Fruit fly (Drosophila melanogaster) whole organism, adult: Measurements from ENCODE around the gene CG15317.

Source experiments
- CG11617 ChIP-seq: fragments of 200-800 bp; sonication (Bioruptor generic); optimal IDR thresholded peaks from 2 replicates; lab custom pipeline; 2017; ENCODE audit warnings: mild to moderate bottlenecking, missing biosample characterization, missing genetic modification reagents, missing genetic modification characterization
- CG12768 ChIP-seq: fragments of 200-800 bp; sonication (Bioruptor generic); optimal IDR thresholded peaks from 2 replicates; lab custom pipeline; 2017; ENCODE audit warnings: missing biosample characterization, missing genetic modification characterization, mild to moderate bottlenecking, moderate library complexity, missing genetic modification reagents
- CG14711 ChIP-seq: fragments of 200-800 bp; sonication (Bioruptor generic); optimal IDR thresholded peaks from 2 replicates; lab custom pipeline; 2018; ENCODE audit warnings: missing biosample characterization, mild to moderate bottlenecking, missing genetic modification characterization, moderate library complexity
- CG1620 ChIP-seq: fragments of 200-800 bp; sonication (Bioruptor generic); optimal IDR thresholded peaks from 2 replicates; lab custom pipeline; 2016; ENCODE audit warnings: missing biosample characterization, missing genetic modification characterization
- CG33017 ChIP-seq: fragments of 200-800 bp; sonication (Bioruptor generic); optimal IDR thresholded peaks from 2 replicates; lab custom pipeline; 2018; ENCODE audit warnings: missing biosample characterization, mild to moderate bottlenecking, missing genetic modification characterization, moderate library complexity
- CG5204 ChIP-seq: fragments of 200-800 bp; sonication (Bioruptor generic); optimal IDR thresholded peaks from 2 replicates; lab custom pipeline; 2016; ENCODE audit warnings: missing biosample characterization, missing genetic modification characterization
- CG7045 ChIP-seq: fragments of 200-800 bp; sonication (Bioruptor generic); optimal IDR thresholded peaks from 2 replicates; lab custom pipeline; 2017; ENCODE audit warnings: missing biosample characterization, mild to moderate bottlenecking, missing genetic modification characterization
- CG7101 ChIP-seq: fragments of 200-800 bp; sonication (Bioruptor generic); optimal IDR thresholded peaks from 2 replicates; lab custom pipeline; 2018; ENCODE audit warnings: missing biosample characterization, mild to moderate bottlenecking, missing genetic modification characterization, moderate library complexity
- Clk ChIP-seq: fragments of 200-800 bp; sonication (Bioruptor generic); optimal IDR thresholded peaks from 2 replicates; lab custom pipeline; 2017; ENCODE audit warnings: missing biosample characterization, missing genetic modification characterization
- Crg-1 ChIP-seq: fragments of 200-800 bp; sonication (Bioruptor generic); optimal IDR thresholded peaks from 2 replicates; lab custom pipeline; 2016; ENCODE audit warnings: missing biosample characterization, missing genetic modification characterization
- Hr96 ChIP-seq: fragments of 200-800 bp; sonication (Bioruptor generic); optimal IDR thresholded peaks from 2 replicates; lab custom pipeline; 2016; ENCODE audit warnings: missing biosample characterization, missing genetic modification characterization
- Mnt ChIP-seq: fragments of 200-800 bp; sonication (Bioruptor generic); optimal IDR thresholded peaks from 2 replicates; lab custom pipeline; 2016; ENCODE audit warnings: missing biosample characterization, mild to moderate bottlenecking, missing genetic modification characterization
- bab1 ChIP-seq: fragments of 200-800 bp; sonication (Bioruptor generic); optimal IDR thresholded peaks from 3 replicates; lab custom pipeline; 2019; ENCODE audit warnings: missing biosample characterization, mild to moderate bottlenecking, missing genetic modification characterization, moderate library complexity
- cic ChIP-seq: fragments of 200-800 bp; sonication (Bioruptor generic); optimal IDR thresholded peaks from 2 replicates; lab custom pipeline; 2017; ENCODE audit warnings: missing biosample characterization, mild to moderate bottlenecking, missing genetic modification characterization, moderate library complexity
- cnc ChIP-seq, 2 experiments: fragments of >200 bp; optimal IDR thresholded peaks; 2 replicates each; lab custom pipeline; 2017
- kay ChIP-seq: fragments of 200-800 bp; sonication (Bioruptor generic); peaks from one replicate; lab custom pipeline; 2016; ENCODE audit warnings: missing biosample characterization, missing genetic modification characterization, borderline replicate concordance
- ovo ChIP-seq: fragments of 200-800 bp; sonication (Bioruptor generic); optimal IDR thresholded peaks from 2 replicates; lab custom pipeline; 2016; ENCODE audit warnings: missing biosample characterization, missing genetic modification characterization
- pad ChIP-seq: fragments of 200-800 bp; sonication (Bioruptor generic); optimal IDR thresholded peaks from 3 replicates; lab custom pipeline; 2017; ENCODE audit warnings: missing biosample characterization, missing genetic modification characterization, mild to moderate bottlenecking, moderate library complexity, missing genetic modification reagents
- tj ChIP-seq: fragments of 200-800 bp; sonication (Bioruptor generic); optimal IDR thresholded peaks from 3 replicates; lab custom pipeline; 2017; ENCODE audit warnings: missing biosample characterization, mild to moderate bottlenecking, missing genetic modification characterization, moderate library complexity
- toe ChIP-seq: fragments of 200-800 bp; sonication (Bioruptor generic); optimal IDR thresholded peaks from 2 replicates; lab custom pipeline; 2016; ENCODE audit warnings: missing biosample characterization, missing genetic modification characterization

CG15317 gene

DNA sequence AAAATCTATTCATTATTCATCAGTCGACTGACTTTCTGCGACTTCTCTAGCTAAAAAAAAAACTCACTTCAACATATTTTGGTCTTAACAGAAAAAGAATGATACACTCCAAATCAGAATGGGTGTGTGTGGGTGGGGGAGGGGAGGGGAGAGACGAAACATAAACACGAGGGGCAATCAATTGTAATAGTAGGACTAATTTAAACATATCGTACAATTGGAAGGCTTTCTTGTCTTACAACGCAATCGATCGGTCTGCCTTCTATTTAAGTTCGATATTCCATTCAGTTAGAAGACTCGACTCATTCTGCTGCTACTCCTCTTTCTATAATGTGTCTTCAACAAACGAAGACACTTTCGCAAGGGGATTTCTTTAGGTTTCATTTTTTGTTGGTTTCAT lies 5.2 kb downstream of the CG15317 start:
- no peak for TF ChIP-seq toe (GFP tag; lab: Kevin White, UChicago)
- no peak for TF ChIP-seq cic (GFP tag; lab: Kevin White, UChicago)
- TF ChIP-seq tj (GFP tag; lab: Kevin White, UChicago) = peak; percentile 53
- TF ChIP-seq kay (GFP tag; lab: Kevin White, UChicago) = no peak
- no peak for TF ChIP-seq CG33017
- TF ChIP-seq CG1620 (GFP tag; lab: Kevin White, UChicago) = no peak

DNA sequence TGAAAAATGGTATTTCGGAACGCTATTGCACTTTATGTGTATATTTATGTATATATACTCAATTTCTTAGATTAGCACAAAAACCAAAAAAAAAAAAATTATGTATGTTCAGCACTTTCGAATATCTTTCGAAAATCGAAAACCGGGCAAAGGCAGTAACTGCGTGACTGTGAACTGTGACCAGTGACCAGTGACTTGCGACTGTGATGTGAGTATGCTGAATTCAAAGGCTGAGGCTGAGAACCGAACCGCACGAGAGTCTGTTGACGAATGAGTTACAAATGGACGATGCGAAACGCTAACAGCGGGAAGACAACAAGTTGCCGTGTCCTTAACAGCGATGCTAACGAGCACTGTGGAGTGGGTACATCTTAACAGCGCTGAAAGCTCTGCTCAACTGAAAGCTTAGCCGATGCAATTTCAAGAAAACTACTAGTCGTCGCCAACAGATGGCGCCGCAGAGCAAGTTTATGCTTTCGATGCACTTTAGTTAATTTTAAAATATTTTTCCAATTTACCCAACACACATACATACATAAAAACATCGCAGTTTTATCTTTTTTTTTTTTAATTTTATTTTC lies 5.7 kb downstream of the CG15317 start, which contains the start of gene CG32700:
Gene CG32700, minus strand, starts transcription at position 274 of the 581 bp plus-strand sequence.
- TF ChIP-seq Mnt (GFP tag; lab: Kevin White, UChicago) (no peak), bab1 (GFP tag; lab: Kevin White, UChicago) (peak; percentile 0), CG7101 (tag; lab: Kevin White, UChicago) (peak; percentile 16), toe (GFP tag; lab: Kevin White, UChicago) (no peak), tj (GFP tag; lab: Kevin White, UChicago) (peak; percentile 85), Clk (GFP tag; lab: Kevin White, UChicago) (no peak), CG33017 (no peak)

DNA sequence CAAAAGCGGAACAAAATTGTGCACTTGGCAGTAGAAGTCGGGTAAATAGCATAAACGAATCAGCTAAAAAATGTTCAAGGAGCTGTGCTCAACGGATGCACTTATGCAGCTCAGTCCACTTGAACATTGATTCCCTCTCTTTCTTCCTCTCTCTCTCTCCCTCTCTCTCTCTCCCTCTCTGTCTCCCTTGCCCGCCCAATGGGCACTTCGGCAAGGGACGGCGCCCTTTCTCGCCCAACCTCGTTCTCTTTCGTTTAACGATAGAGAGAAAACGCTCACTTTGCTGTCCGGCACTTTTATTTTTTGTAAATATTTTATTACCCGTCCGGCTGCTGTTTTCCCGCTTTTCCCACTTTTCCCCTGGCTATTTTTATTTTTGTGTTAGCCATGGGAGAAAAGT lies 11.9 kb downstream of the CG15317 start:
- TF ChIP-seq CG7101 (tag; lab: Kevin White, UChicago) = no peak
- TF ChIP-seq CG7045 (GFP tag; lab: Kevin White, UChicago) = no peak
- no peak for TF ChIP-seq CG11617 (GFP tag; lab: Kevin White, UChicago)
- no peak for TF ChIP-seq tj (GFP tag; lab: Kevin White, UChicago)
- TF ChIP-seq CG14711 (tag; lab: Kevin White, UChicago) = no peak
- no peak for TF ChIP-seq pad (GFP tag; lab: Kevin White, UChicago)
- TF ChIP-seq CG5204 (GFP tag; lab: Kevin White, UChicago) = no peak
- TF ChIP-seq CG33017 = no peak
- TF ChIP-seq Hr96 (GFP tag; lab: Kevin White, UChicago) = no peak
- no peak for TF ChIP-seq cnc (optimal IDR thresholded peaks at IDR 0.05; lab: Kevin White, UChicago)
- no peak for TF ChIP-seq toe (GFP tag; lab: Kevin White, UChicago)
- TF ChIP-seq cic (GFP tag; lab: Kevin White, UChicago) = no peak

DNA sequence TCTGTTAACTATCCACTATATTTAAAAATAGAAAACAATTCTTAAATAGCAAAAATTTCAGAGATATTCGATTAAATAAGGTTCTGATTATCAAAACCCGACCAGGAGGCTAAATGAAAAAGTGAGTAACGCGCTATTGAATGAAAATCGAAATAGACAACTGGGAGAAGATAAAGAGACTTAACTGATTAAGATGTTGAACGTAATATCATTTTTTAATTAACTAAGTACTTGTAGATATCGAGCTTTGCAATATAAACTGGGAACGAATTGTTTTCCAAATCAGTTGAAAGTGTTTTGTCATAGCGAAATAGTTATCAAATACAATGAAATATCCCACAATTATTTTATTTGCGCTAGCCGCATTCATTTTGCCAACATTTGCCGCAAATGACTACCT lies 22.8 kb downstream of the CG15317 start, which contains the start of gene CG34026:
Gene CG34026, plus strand, starts transcription at position 301 of the 400 bp plus-strand sequence.
- TF ChIP-seq Hr96 (GFP tag; lab: Kevin White, UChicago) (no peak), Clk (GFP tag; lab: Kevin White, UChicago) (no peak), CG11617 (GFP tag; lab: Kevin White, UChicago) (no peak), ovo (no peak), CG5204 (GFP tag; lab: Kevin White, UChicago) (no peak), CG12768 (GFP tag; lab: Kevin White, UChicago) (no peak), CG7045 (GFP tag; lab: Kevin White, UChicago) (no peak), CG1620 (GFP tag; lab: Kevin White, UChicago) (no peak), kay (GFP tag; lab: Kevin White, UChicago) (no peak), CG7101 (tag; lab: Kevin White, UChicago) (no peak), cic (GFP tag; lab: Kevin White, UChicago) (no peak), toe (GFP tag; lab: Kevin White, UChicago) (no peak), Crg-1 (no peak), pad (GFP tag; lab: Kevin White, UChicago) (no peak), tj (GFP tag; lab: Kevin White, UChicago) (no peak), CG33017 (no peak), CG14711 (tag; lab: Kevin White, UChicago) (no peak), bab1 (GFP tag; lab: Kevin White, UChicago) (no peak), cnc (optimal IDR thresholded peaks at IDR 0.05; lab: Kevin White, UChicago) (no peak)

DNA sequence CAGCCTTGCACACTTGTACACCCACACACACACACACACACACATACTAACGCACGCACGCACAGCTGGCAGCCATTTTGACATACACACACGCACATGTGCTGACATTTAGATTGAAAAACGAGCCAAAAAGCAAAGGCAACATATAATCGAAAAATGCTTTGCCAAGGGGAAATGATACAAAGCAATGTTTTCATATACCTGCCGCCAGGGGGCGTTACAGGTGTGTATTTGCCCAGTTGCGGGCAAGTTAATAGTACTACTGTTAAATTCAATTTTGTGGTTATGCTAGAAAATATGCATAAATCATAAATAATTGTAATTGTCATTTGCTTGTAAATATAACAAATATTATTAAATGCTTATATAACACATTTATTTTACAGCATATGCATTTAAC lies 23.9 kb downstream of the CG15317 start:
- TF ChIP-seq Mnt (GFP tag; lab: Kevin White, UChicago) = no peak
- TF ChIP-seq CG33017 = no peak
- no peak for TF ChIP-seq ovo
- TF ChIP-seq CG5204 (GFP tag; lab: Kevin White, UChicago) = no peak
- no peak for TF ChIP-seq CG7101 (tag; lab: Kevin White, UChicago)
- no peak for TF ChIP-seq cic (GFP tag; lab: Kevin White, UChicago)
- TF ChIP-seq pad (GFP tag; lab: Kevin White, UChicago) = no peak
- no peak for TF ChIP-seq CG11617 (GFP tag; lab: Kevin White, UChicago)
- no peak for TF ChIP-seq bab1 (GFP tag; lab: Kevin White, UChicago)
- no peak for TF ChIP-seq kay (GFP tag; lab: Kevin White, UChicago)
- TF ChIP-seq cnc (optimal IDR thresholded peaks at IDR 0.05; lab: Kevin White, UChicago) = no peak
- no peak for TF ChIP-seq CG14711 (tag; lab: Kevin White, UChicago)
- TF ChIP-seq CG12768 (GFP tag; lab: Kevin White, UChicago) = no peak
- TF ChIP-seq Clk (GFP tag; lab: Kevin White, UChicago) = no peak
- TF ChIP-seq Hr96 (GFP tag; lab: Kevin White, UChicago) = no peak
- no peak for TF ChIP-seq tj (GFP tag; lab: Kevin White, UChicago)
- TF ChIP-seq Crg-1 = no peak
- no peak for TF ChIP-seq CG1620 (GFP tag; lab: Kevin White, UChicago)

DNA sequence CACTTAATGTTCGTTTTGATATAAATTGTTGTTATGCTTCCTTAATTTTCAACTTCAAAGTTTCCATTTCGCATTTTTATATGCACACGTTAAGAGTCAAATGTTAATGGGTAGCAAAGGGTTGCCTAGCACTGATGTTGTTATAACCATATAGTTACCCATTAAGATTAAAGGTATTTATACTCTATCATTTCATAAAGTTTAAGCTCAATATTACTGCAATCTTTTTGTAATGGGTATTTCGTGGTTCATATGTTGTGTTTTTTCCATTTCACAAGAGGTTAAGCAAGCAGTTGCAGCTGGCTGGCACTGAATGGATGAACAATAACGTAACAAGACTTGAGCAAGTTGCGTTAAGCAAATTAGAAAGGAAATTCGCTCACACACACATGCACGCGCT lies 24.5 kb downstream of the CG15317 start:
- TF ChIP-seq Mnt (GFP tag; lab: Kevin White, UChicago) (no peak), cic (GFP tag; lab: Kevin White, UChicago) (no peak), Clk (GFP tag; lab: Kevin White, UChicago) (no peak), Crg-1 (no peak), ovo (no peak), CG12768 (GFP tag; lab: Kevin White, UChicago) (no peak), bab1 (GFP tag; lab: Kevin White, UChicago) (no peak), CG14711 (tag; lab: Kevin White, UChicago) (no peak), CG1620 (GFP tag; lab: Kevin White, UChicago) (no peak), Hr96 (GFP tag; lab: Kevin White, UChicago) (no peak), CG7101 (tag; lab: Kevin White, UChicago) (no peak), CG5204 (GFP tag; lab: Kevin White, UChicago) (no peak), CG33017 (no peak), CG7045 (GFP tag; lab: Kevin White, UChicago) (no peak), kay (GFP tag; lab: Kevin White, UChicago) (no peak), toe (GFP tag; lab: Kevin White, UChicago) (no peak), CG11617 (GFP tag; lab: Kevin White, UChicago) (no peak), tj (GFP tag; lab: Kevin White, UChicago) (no peak)
